Worm (Caenorhabditis elegans): ENCODE results near the gene fbxb-85.

DNA sequence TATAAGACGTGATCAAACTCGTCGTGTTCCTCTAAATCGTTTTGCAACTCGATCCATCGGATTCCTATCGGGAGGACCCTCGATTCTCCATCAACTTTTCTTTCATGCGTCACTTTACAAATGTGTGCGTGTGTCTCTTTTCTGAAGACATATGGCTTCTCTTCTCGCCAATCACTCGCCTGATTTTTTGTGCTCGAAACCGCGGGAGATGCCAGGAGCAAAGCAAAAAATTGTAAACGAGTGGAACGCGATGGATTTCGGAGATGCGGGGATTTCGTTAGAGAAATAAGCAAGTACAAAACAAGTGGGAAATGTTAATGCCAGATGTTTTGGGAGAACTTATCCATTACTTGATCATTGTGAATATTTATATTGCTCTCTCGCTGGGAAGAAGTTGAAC, 24.6 kb downstream of the fbxb-85 start:
- no peak for TF ChIP-seq pqm-1 (tag; optimal IDR thresholded peaks at IDR 0.05)
- TF ChIP-seq sox-2 (GFP tag; IDR thresholded peaks at IDR 0.05), result no peak
- no peak for TF ChIP-seq dve-1 (tag; optimal IDR thresholded peaks at IDR 0.05)
